Fruit fly (Drosophila melanogaster) whole organism, embryonic: Measurements from ENCODE around the gene Taf2.

ENCODE experiments used
- Ada2b ChIP-seq: fragments of 200-800 bp; sonication (Bioruptor generic); IDR thresholded peaks from 2 replicates; pipeline ENCODE4 v1.3.6; 2022; ENCODE audit warnings: missing biosample characterization, missing genetic modification characterization
- BEAF-32 ChIP-seq: fragments of 200-800 bp; sonication (Bioruptor generic); optimal IDR thresholded peaks from 3 replicates; lab custom pipeline; 2017; ENCODE audit warnings: missing biosample characterization, missing genetic modification characterization, mild to moderate bottlenecking, moderate library complexity, missing genetic modification reagents
- CG11695 ChIP-seq: fragments of 200-800 bp; sonication (Bioruptor generic); IDR thresholded peaks from 3 replicates; pipeline ENCODE4 v1.3.6; 2022; ENCODE audit warnings: missing biosample characterization, missing genetic modification characterization
- CG12071 ChIP-seq: fragments of 200-800 bp; sonication (Bioruptor generic); optimal IDR thresholded peaks from 3 replicates; lab custom pipeline; 2018; ENCODE audit warnings: missing biosample characterization, mild to moderate bottlenecking, missing genetic modification characterization
- CG12942 ChIP-seq: fragments of 200-800 bp; sonication (Bioruptor generic); optimal IDR thresholded peaks from 3 replicates; lab custom pipeline; 2016; ENCODE audit warnings: missing biosample characterization, missing genetic modification characterization
- CG14667 ChIP-seq: fragments of 200-800 bp; sonication (Bioruptor generic); IDR thresholded peaks from 2 replicates; pipeline ENCODE4 v1.3.6; 2022; ENCODE audit warnings: missing biosample characterization, missing genetic modification characterization
- CG14710 ChIP-seq: fragments of 200-800 bp; sonication (Bioruptor generic); optimal IDR thresholded peaks from 3 replicates; lab custom pipeline; 2019; ENCODE audit warnings: missing biosample characterization, mild to moderate bottlenecking, missing genetic modification characterization, moderate library complexity
- CG15601 ChIP-seq: fragments of 200-800 bp; sonication (Bioruptor generic); optimal IDR thresholded peaks from 3 replicates; lab custom pipeline; 2019; ENCODE audit warnings: missing biosample characterization, mild to moderate bottlenecking, missing genetic modification characterization, moderate library complexity
- CG2712 ChIP-seq: fragments of 200-800 bp; optimal IDR thresholded peaks from 3 replicates; lab custom pipeline; 2019; ENCODE audit warnings: missing biosample characterization, mild to moderate bottlenecking, missing genetic modification characterization, moderate library complexity
- CG30403 ChIP-seq: fragments of 200-800 bp; sonication (Bioruptor generic); optimal IDR thresholded peaks from 3 replicates; lab custom pipeline; 2016; ENCODE audit warnings: missing biosample characterization, missing genetic modification characterization
- CG6791 ChIP-seq: fragments of 200-800 bp; sonication (Bioruptor generic); IDR thresholded peaks from 3 replicates; pipeline ENCODE4 v1.3.6; 2022; ENCODE audit warnings: missing biosample characterization, missing genetic modification characterization; ENCODE audit not compliant: partially characterized antibody
- CG7271 ChIP-seq: fragments of 200-800 bp; sonication (Bioruptor generic); optimal IDR thresholded peaks from 2 replicates; lab custom pipeline; 2018; ENCODE audit warnings: missing biosample characterization, mild to moderate bottlenecking, missing genetic modification characterization, moderate library complexity
- Dref ChIP-seq: fragments of 200-800 bp; sonication (Bioruptor generic); IDR thresholded peaks from 2 replicates; pipeline ENCODE4 v1.3.6; 2022; ENCODE audit warnings: missing biosample characterization, missing genetic modification characterization
- Drgx ChIP-seq: fragments of 200-800 bp; sonication (Bioruptor generic); IDR thresholded peaks from 2 replicates; pipeline ENCODE4 v1.3.6; 2022; ENCODE audit warnings: missing biosample characterization, missing genetic modification characterization
- H2.0 ChIP-seq: fragments of 200-800 bp; sonication (Bioruptor generic); IDR thresholded peaks from 2 replicates; pipeline ENCODE4 v1.3.6; 2022; ENCODE audit warnings: missing biosample characterization, missing genetic modification characterization
- HLHmδ ChIP-seq: fragments of 200-800 bp; sonication (Bioruptor generic); optimal IDR thresholded peaks from 2 replicates; lab custom pipeline; 2018; ENCODE audit warnings: missing biosample characterization, mild to moderate bottlenecking, missing genetic modification characterization, moderate library complexity
- HmgD ChIP-seq: fragments of 200-800 bp; sonication (Bioruptor generic); optimal IDR thresholded peaks from 3 replicates; lab custom pipeline; 2016; ENCODE audit warnings: missing biosample characterization, missing genetic modification characterization
- Hr39 ChIP-seq: fragments of >200 bp; optimal IDR thresholded peaks from 2 replicates; lab custom pipeline; 2017
- Kr ChIP-seq: fragments of 200-800 bp; sonication (Bioruptor generic); optimal IDR thresholded peaks from 2 replicates; lab custom pipeline; 2017; ENCODE audit warnings: missing biosample characterization, mild to moderate bottlenecking, missing genetic modification characterization
- Med ChIP-seq: fragments of 200-800 bp; sonication (Bioruptor generic); peaks from one replicate; lab custom pipeline; 2016; ENCODE audit warnings: missing biosample characterization, missing genetic modification characterization, mild to moderate bottlenecking, inconsistent platforms, moderate library complexity
- Mes4 ChIP-seq: fragments of 200-800 bp; sonication (Bioruptor generic); optimal IDR thresholded peaks from 2 replicates; lab custom pipeline; 2016; ENCODE audit warnings: missing biosample characterization, missing genetic modification characterization
- Six4 ChIP-seq: fragments of 200-800 bp; sonication (Bioruptor generic); optimal IDR thresholded peaks from 2 replicates; lab custom pipeline; 2016; ENCODE audit warnings: missing biosample characterization, missing genetic modification characterization
- Sox102F ChIP-seq: fragments of 200-800 bp; sonication (Bioruptor generic); optimal IDR thresholded peaks from 2 replicates; lab custom pipeline; 2018; ENCODE audit warnings: missing biosample characterization, mild to moderate bottlenecking, missing genetic modification characterization, moderate library complexity
- ap ChIP-seq: fragments of 200-800 bp; sonication (Bioruptor generic); IDR thresholded peaks from 2 replicates; pipeline ENCODE4 v1.3.6; 2022; ENCODE audit warnings: missing biosample characterization, missing genetic modification characterization
- ara ChIP-seq: fragments of 200-800 bp; sonication (Bioruptor generic); IDR thresholded peaks from 2 replicates; pipeline ENCODE4 v1.3.6; 2022; ENCODE audit warnings: missing biosample characterization, missing genetic modification characterization
- ato ChIP-seq: fragments of 200-800 bp; sonication (Bioruptor generic); IDR thresholded peaks from 2 replicates; pipeline ENCODE4 v1.3.6; 2022; ENCODE audit warnings: missing biosample characterization, missing genetic modification characterization; ENCODE audit not compliant: partially characterized antibody
- bsh ChIP-seq, 2 experiments: fragments of 200-800 bp; sonication (Bioruptor generic); optimal IDR thresholded peaks; 2 replicates each; lab custom pipeline; 2017 to 2018; ENCODE audit warnings: mild to moderate bottlenecking in 2 of 2, missing biosample characterization in 2 of 2, missing genetic modification characterization in 2 of 2, moderate library complexity in 1 of 2
- cg ChIP-seq: fragments of 200-800 bp; sonication (Bioruptor generic); optimal IDR thresholded peaks from 3 replicates; lab custom pipeline; 2019; ENCODE audit warnings: missing biosample characterization, mild to moderate bottlenecking, missing genetic modification characterization, moderate library complexity
- chinmo ChIP-seq: fragments of 200-800 bp; sonication (Bioruptor generic); IDR thresholded peaks from 4 replicates; pipeline ENCODE4 v1.3.6; 2022; ENCODE audit warnings: missing biosample characterization, missing genetic modification characterization; ENCODE audit not compliant: partially characterized antibody
- fru ChIP-seq: fragments of >200 bp; optimal IDR thresholded peaks from 2 replicates; lab custom pipeline; 2017
- ftz-f1 ChIP-seq: fragments of 200-800 bp; sonication (Bioruptor generic); optimal IDR thresholded peaks from 2 replicates; lab custom pipeline; 2016; ENCODE audit warnings: missing biosample characterization, missing genetic modification characterization
- gsb ChIP-seq: fragments of 200-800 bp; sonication (Bioruptor generic); IDR thresholded peaks from 2 replicates; pipeline ENCODE4 v1.3.6; 2022; ENCODE audit warnings: missing biosample characterization, missing genetic modification characterization
- lilli ChIP-seq: fragments of 200-800 bp; sonication (Bioruptor generic); optimal IDR thresholded peaks from 3 replicates; lab custom pipeline; 2016; ENCODE audit warnings: missing biosample characterization, missing genetic modification characterization
- maf-S ChIP-seq: fragments of 200-800 bp; sonication (Bioruptor generic); optimal IDR thresholded peaks from 2 replicates; lab custom pipeline; 2016; ENCODE audit warnings: missing biosample characterization, missing genetic modification characterization
- mld ChIP-seq: fragments of 200-800 bp; sonication (Bioruptor generic); IDR thresholded peaks from 3 replicates; pipeline ENCODE4 v1.3.6; 2022; ENCODE audit warnings: missing biosample characterization, missing genetic modification characterization; ENCODE audit not compliant: partially characterized antibody
- nau ChIP-seq: fragments of 200-800 bp; sonication (Bioruptor generic); optimal IDR thresholded peaks from 3 replicates; lab custom pipeline; 2017; ENCODE audit warnings: missing biosample characterization, mild to moderate bottlenecking, missing genetic modification characterization, missing genetic modification reagents
- nom ChIP-seq: fragments of 200-800 bp; sonication (Bioruptor generic); optimal IDR thresholded peaks from 2 replicates; lab custom pipeline; 2017; ENCODE audit warnings: missing biosample characterization, missing genetic modification characterization, mild to moderate bottlenecking, moderate library complexity, missing genetic modification reagents
- pan ChIP-seq, 4 experiments: fragments of >200 bp in 3 of 4; fragments of 200-800 bp in 1 of 4; sonication (Bioruptor generic) in 1 of 4; optimal IDR thresholded peaks in 3 of 4; IDR thresholded peaks in 1 of 4; 2 replicates each; pipeline versions ENCODE4 v1.3.6 to Lab custom; 2017 to 2022; ENCODE audit warnings: missing biosample characterization in 2 of 4, missing genetic modification characterization in 2 of 4, mixed read lengths in 1 of 4
- phol ChIP-seq: fragments of 200-800 bp; sonication (Bioruptor generic); optimal IDR thresholded peaks from 3 replicates; lab custom pipeline; 2018; ENCODE audit warnings: missing biosample characterization, mild to moderate bottlenecking, missing genetic modification characterization, moderate library complexity
- pum ChIP-seq: fragments of 200-800 bp; sonication (Bioruptor generic); optimal IDR thresholded peaks from 2 replicates; lab custom pipeline; 2016; ENCODE audit warnings: missing biosample characterization, missing genetic modification characterization
- rib ChIP-seq: fragments of 200-800 bp; sonication (Bioruptor generic); IDR thresholded peaks from 2 replicates; pipeline ENCODE4 v1.3.6; 2022; ENCODE audit warnings: missing biosample characterization, missing genetic modification characterization
- sqz ChIP-seq: fragments of 200-800 bp; sonication (Bioruptor generic); optimal IDR thresholded peaks from 3 replicates; lab custom pipeline; 2018; ENCODE audit warnings: missing biosample characterization, mild to moderate bottlenecking, missing genetic modification characterization
- sr ChIP-seq: fragments of 200-800 bp; sonication (Bioruptor generic); IDR thresholded peaks from 3 replicates; pipeline ENCODE4 v1.3.6; 2022; ENCODE audit warnings: missing biosample characterization, missing genetic modification characterization
- tll ChIP-seq, 2 experiments: fragments of 200-800 bp in 1 of 2; fragments of >200 bp in 1 of 2; sonication (Bioruptor generic) in 1 of 2; optimal IDR thresholded peaks; 2 replicates each; lab custom pipeline; 2017 to 2019; ENCODE audit warnings: missing biosample characterization in 2 of 2, missing genetic modification characterization in 2 of 2, mild to moderate bottlenecking in 1 of 2, moderate library complexity in 1 of 2
- trh ChIP-seq: fragments of 200-800 bp; sonication (Bioruptor generic); optimal IDR thresholded peaks from 2 replicates; lab custom pipeline; 2016; ENCODE audit warnings: missing biosample characterization, missing genetic modification characterization

Gene Taf2

dm6 chr3L:9851000-9851671 lies 37.3 kb downstream of the Taf2 start (continued):
- TF ChIP-seq CG2712 (tag; lab: Kevin White, UChicago) = no peak
- no peak for TF ChIP-seq Mes4
- TF ChIP-seq HmgD = no peak
- no peak for TF ChIP-seq Six4 (GFP tag; lab: Kevin White, UChicago)
- TF ChIP-seq CG14667 (GFP tag; lab: Robert Waterston, UW) = no peak
- TF ChIP-seq CG12942 (GFP tag; lab: Kevin White, UChicago) = no peak
- no peak for TF ChIP-seq BEAF-32 (GFP tag; lab: Kevin White, UChicago)
- TF ChIP-seq Sox102F (GFP tag; lab: Kevin White, UChicago) = peak; percentile 17
- TF ChIP-seq pan (optimal IDR thresholded peaks at IDR 0.05; lab: Kevin White, UChicago) = no peak
- TF ChIP-seq pan (GFP tag; optimal IDR thresholded peaks at IDR 0.05 in 1 of 2, IDR thresholded peaks at IDR 0.05 in 1 of 2) = no peak
- TF ChIP-seq chinmo (GFP tag; lab: Robert Waterston, UW) = 0 out of 4 replicates have a peak, but pooled peaks have one; percentile 25
- no peak for TF ChIP-seq Kr
- TF ChIP-seq cg = no peak
- no peak for TF ChIP-seq rib
- no peak for TF ChIP-seq ftz-f1
- peak; percentile 7 for TF ChIP-seq phol
- no peak for TF ChIP-seq CG7271 (tag; lab: Kevin White, UChicago)
- no peak for TF ChIP-seq CG30403 (GFP tag; lab: Kevin White, UChicago)
- TF ChIP-seq H2.0 (GFP tag; lab: Robert Waterston, UW) = 0 out of 2 replicates have a peak, but pooled peaks have one; percentile 6
- no peak for TF ChIP-seq trh (GFP tag; lab: Kevin White, UChicago)
- no peak for TF ChIP-seq ap
- no peak for TF ChIP-seq CG6791 (GFP tag; lab: Robert Waterston, UW)
- no peak for TF ChIP-seq pum (GFP tag; lab: Kevin White, UChicago)

dm6 chr3L:9850114-9850513 lies 38.4 kb downstream of the Taf2 start:
- TF ChIP-seq Med (GFP tag; lab: Kevin White, UChicago) = peak; percentile 69
- peak; percentile 49 for TF ChIP-seq ftz-f1
- TF ChIP-seq CG11695 (GFP tag; lab: Robert Waterston, UW) = no peak
- peak; percentile 87 for TF ChIP-seq sr (GFP tag; lab: Robert Waterston, UW)
- TF ChIP-seq chinmo (GFP tag; lab: Robert Waterston, UW) = 0 out of 4 replicates have a peak, but pooled peaks have one; percentile 50

- TF ChIP-seq maf-S (GFP tag; lab: Kevin White, UChicago) (no peak), bsh (GFP tag; optimal IDR thresholded peaks at IDR 0.05; lab: Kevin White, UChicago) (peak in 1 of 2 experiments; percentile 95), Drgx (GFP tag; lab: Robert Waterston, UW) (peak; percentile 58), Ada2b (GFP tag; lab: Robert Waterston, UW) (no peak), nom (GFP tag; lab: Kevin White, UChicago) (peak; percentile 96), gsb (GFP tag; lab: Robert Waterston, UW) (no peak), sqz (peak; percentile 4), sr (GFP tag; lab: Robert Waterston, UW) (no peak), CG2712 (tag; lab: Kevin White, UChicago) (no peak), Hr39 (lab: Kevin White, UChicago) (peak; percentile 65)
- TF ChIP-seq, all 482 proteins: peak for 5
Observed at dm6 chr3L:9848744-9849143, 39.7 kb downstream of the Taf2 start.

- TF ChIP-seq nau (GFP tag; lab: Kevin White, UChicago) = peak; percentile 26
- TF ChIP-seq HLHmδ (GFP tag; lab: Kevin White, UChicago) = no peak
- TF ChIP-seq fru = no peak
- TF ChIP-seq lilli (GFP tag; lab: Kevin White, UChicago) = peak; percentile 76
- TF ChIP-seq tll (GFP tag; optimal IDR thresholded peaks at IDR 0.05; lab: Kevin White, UChicago) = no peak
- no peak for TF ChIP-seq Dref (GFP tag; lab: Robert Waterston, UW)
- TF ChIP-seq CG14710 (tag; lab: Kevin White, UChicago) = no peak
- no peak for TF ChIP-seq CG15601 (tag; lab: Kevin White, UChicago)
- peak; percentile 36 for TF ChIP-seq CG12071 (GFP tag; lab: Kevin White, UChicago)
- TF ChIP-seq CG30403 (GFP tag; lab: Kevin White, UChicago) = peak; percentile 46
- TF ChIP-seq ato (GFP tag; lab: Robert Waterston, UW) = no peak
- no peak for TF ChIP-seq mld (GFP tag; lab: Robert Waterston, UW)
- no peak for TF ChIP-seq ara (GFP tag; lab: Robert Waterston, UW)
Observed at dm6 chr3L:9847420-9847977, 41.0 kb downstream of the Taf2 start.
